Worm (Caenorhabditis elegans) whole organism, young adult: ENCODE results near the gene cest-2.3.

ENCODE experiments used
- T26A5.8 ChIP-seq: sonication (generic microtip); optimal IDR thresholded peaks from 2 replicates; lab custom pipeline; 2016; ENCODE audit warnings: missing genetic modification characterization, missing compliant biosample characterization
- attf-3 ChIP-seq: fragments of 200-800 bp; sonication (Bioruptor generic); conservative IDR thresholded peaks from 2 replicates; pipeline ENCODE4 v1.3.6; 2022; ENCODE audit warnings: missing genetic modification reagents, missing genetic modification characterization, missing compliant biosample characterization
- cebp-1 ChIP-seq, 2 experiments: fragments of 200-800 bp in 1 of 2; sonication (Bioruptor generic) in 1 of 2; sonication (generic microtip) in 1 of 2; IDR thresholded peaks in 1 of 2; optimal IDR thresholded peaks in 1 of 2; 2 replicates each; pipeline versions ENCODE4 v1.3.6 to Lab custom; 2017 to 2022; ENCODE audit warnings: missing compliant biosample characterization in 2 of 2, missing genetic modification characterization in 2 of 2, mild to moderate bottlenecking in 1 of 2, missing genetic modification reagents in 1 of 2, moderate library complexity in 1 of 2
- pha-4 ChIP-seq: fragments of 150-350 bp; sonication (generic microtip); optimal IDR thresholded peaks from 2 replicates; lab custom pipeline; 2014; ENCODE audit warnings: missing biosample characterization, missing genetic modification reagents, missing genetic modification characterization
- repo-1 ChIP-seq: sonication (generic microtip); optimal IDR thresholded peaks from 2 replicates; lab custom pipeline; 2017; ENCODE audit warnings: mild to moderate bottlenecking, missing genetic modification characterization, missing compliant biosample characterization

ce11 chrV:14171284-14171683 lies 11.5 kb downstream of the cest-2.3 start, which contains the start of gene cest-2.1:
- TF ChIP-seq pha-4 (tag; lab: Kevin White, UChicago) (no peak), attf-3 (GFP tag; lab: Robert Waterston, UW) (no peak), T26A5.8 (tag; lab: Kevin White, UChicago) (no peak), cebp-1 (GFP tag; IDR thresholded peaks at IDR 0.05; lab: Robert Waterston, UW) (no peak), cebp-1 (tag; optimal IDR thresholded peaks at IDR 0.05; lab: Kevin White, UChicago) (no peak), repo-1 (tag; lab: Kevin White, UChicago) (no peak)
